Fruit fly (Drosophila melanogaster) S2 (cell line): ENCODE results near the gene Bx42.
A peak's percentile ranks its signal among the peaks of the same experiment; 100 is the strongest.
"Not testable (repeated sequence)": the region's sequence is repeated elsewhere in the genome, so short reads cannot be mapped to it uniquely, and the experiment has no call there.

Experiments
- CG8478 ChIP-seq: fragments of >200 bp; optimal IDR thresholded peaks from 2 replicates; lab custom pipeline; 2018
- CTCF ChIP-seq, 2 experiments: fragments of >200 bp; optimal IDR thresholded peaks; 2 replicates each; lab custom pipeline; 2018

Bx42 gene

dm6 chrX:9106775-9107283 is 425 bp upstream of the Bx42 start, which contains the start of gene Arfrp1:
Gene Arfrp1, plus strand, starts transcription at chrX:9107069.
- TF ChIP-seq CG8478 (lab: Kevin White, UChicago) (no peak), CTCF (optimal IDR thresholded peaks at IDR 0.05; lab: Kevin White, UChicago) (no peak)

DNA sequence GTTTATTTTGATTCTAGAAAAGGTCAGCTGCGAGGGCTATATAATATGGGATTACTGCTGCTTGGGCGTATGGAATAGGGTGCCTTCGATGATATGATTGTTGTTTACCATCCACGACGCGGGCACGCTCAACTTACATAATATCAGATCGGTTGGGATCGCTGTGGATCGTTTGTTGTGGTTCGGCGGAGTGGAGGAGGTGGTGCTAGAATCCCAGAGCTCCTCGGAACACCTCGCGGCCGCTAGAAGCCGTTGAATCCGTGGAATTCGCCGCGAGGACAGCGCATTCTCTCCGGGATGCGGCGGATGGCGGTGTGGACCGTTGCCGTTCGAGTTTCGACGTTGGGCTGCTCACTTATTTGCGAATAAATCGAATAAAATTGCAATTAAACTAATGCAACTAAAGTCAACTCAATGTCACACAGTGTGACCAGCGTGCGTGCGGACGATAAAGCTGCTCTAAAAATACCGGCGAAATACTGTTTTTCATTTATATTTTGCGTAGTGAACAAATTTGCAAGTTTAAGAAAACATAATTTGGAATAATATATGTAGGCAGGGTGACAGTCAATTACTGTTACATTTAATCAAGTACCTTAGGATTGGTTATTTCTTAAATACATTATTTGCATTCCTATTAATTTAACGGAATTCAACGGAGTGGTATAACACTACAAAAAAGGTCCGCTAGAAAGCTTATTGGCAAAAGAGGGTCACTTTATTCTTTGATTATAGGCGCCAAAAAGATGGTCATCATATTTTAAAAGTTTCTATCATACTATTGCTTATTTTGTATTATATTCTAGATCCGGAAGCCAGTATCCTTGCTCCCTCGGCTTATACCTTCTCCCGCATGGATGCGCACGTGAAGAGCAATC is 2.9 kb downstream of the Bx42 start, which contains the start of gene CG7766:
TSS of gene CG7766 (minus strand) at position 432 of the 878 bp plus-strand sequence.
- TF ChIP-seq CTCF (optimal IDR thresholded peaks at IDR 0.05; lab: Kevin White, UChicago) (no peak), CG8478 (lab: Kevin White, UChicago) (no peak)

- no peak for TF ChIP-seq CG8478 (lab: Kevin White, UChicago)
Observed at dm6 chrX:9102125-9102524, 4.3 kb downstream of the Bx42 start.

- TF ChIP-seq CTCF (optimal IDR thresholded peaks at IDR 0.05; lab: Kevin White, UChicago) (no peak), CG8478 (lab: Kevin White, UChicago) (no peak)
Observed at dm6 chrX:9093912-9094311, 12.5 kb downstream of the Bx42 start.

DNA sequence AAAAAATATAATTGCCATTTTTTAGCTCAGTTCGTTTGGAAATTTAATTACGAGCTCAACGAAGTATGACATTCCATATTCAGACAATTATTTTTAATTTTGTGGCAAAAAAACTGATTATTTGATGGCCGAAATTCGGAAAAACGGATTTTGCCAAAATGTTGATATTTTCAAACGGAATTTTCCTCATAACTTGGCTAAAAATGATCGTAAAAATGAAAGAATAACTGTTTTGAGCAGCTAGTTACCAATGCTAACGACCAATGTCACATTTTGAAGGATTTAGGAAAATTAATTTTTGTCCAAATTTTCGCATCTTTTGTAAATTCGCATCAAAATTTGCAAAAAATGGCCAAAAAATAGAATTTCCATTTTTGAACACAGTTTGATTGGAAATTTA is 13.3 kb downstream of the Bx42 start:
- TF ChIP-seq CG8478 (lab: Kevin White, UChicago) = no peak
- TF ChIP-seq CTCF (optimal IDR thresholded peaks at IDR 0.05; lab: Kevin White, UChicago) = no peak

DNA sequence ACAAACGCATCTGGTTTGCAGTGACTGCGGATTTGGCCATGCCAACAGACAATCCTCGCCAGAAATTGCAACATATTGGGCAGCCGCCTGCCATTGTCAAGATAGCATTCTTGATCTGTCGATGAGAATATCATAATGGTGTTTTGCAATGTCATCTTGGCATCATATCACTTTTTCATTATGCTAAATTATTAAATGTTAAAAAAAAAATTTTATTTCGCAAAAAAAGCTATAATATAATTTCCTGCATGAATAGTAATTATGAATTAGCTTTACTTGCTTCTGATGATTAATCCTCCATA is 16.4 kb downstream of the Bx42 start:
- TF ChIP-seq CG8478 (lab: Kevin White, UChicago) = no peak
- TF ChIP-seq CTCF (optimal IDR thresholded peaks at IDR 0.05; lab: Kevin White, UChicago) = no peak

DNA sequence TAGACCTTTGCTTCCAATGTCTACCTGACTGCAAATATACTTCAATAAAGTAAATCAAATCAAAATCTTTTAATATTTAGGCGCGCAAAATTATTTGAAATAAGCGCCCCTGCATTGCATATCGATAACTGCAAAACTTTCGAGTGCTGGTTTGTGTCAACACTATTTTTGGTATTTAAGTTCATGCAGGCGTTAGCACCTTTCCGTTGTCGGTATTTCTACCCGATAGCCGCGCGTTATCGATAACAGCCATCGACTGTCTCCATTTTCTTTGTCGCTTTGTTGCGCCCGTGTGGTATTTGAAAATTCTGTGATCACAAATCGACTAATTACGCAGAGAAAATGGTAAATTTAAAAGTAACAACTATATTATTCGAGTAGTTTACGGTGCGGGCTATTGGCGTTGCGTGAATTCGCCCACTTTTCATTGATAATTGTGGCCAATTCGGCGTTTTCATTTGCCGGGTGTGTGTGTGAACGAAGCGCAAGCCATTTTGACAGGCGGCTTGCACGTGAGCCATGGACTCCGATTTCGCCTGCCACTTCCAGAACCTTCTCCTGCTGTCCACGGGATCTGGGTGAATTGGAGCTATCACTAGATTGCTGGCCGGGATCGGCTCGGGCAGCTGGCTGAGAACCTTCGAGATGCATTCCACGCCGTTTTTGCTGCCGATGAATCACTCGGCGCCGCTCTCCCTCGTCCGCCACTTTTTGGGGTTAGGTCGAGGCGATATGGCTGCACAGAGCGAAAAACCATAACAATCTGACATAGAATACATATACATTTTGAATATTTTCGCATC is 16.9 kb downstream of the Bx42 start, which contains the start of gene CCT2:
TSS of gene CCT2 (plus strand) at position 260 of the 803 bp plus-strand sequence.
- TF ChIP-seq CG8478 (lab: Kevin White, UChicago) (no peak), CTCF (optimal IDR thresholded peaks at IDR 0.05; lab: Kevin White, UChicago) (peak in 1 of 2 experiments; percentile 25)

- TF ChIP-seq CTCF (optimal IDR thresholded peaks at IDR 0.05; lab: Kevin White, UChicago); CG8478 (lab: Kevin White, UChicago): not testable (repeated sequence)
Observed at dm6 chrX:9087920-9088417, 18.4 kb downstream of the Bx42 start, which contains the start of gene CG6999. Gene CG6999, plus strand, starts transcription at chrX:9088367.

DNA sequence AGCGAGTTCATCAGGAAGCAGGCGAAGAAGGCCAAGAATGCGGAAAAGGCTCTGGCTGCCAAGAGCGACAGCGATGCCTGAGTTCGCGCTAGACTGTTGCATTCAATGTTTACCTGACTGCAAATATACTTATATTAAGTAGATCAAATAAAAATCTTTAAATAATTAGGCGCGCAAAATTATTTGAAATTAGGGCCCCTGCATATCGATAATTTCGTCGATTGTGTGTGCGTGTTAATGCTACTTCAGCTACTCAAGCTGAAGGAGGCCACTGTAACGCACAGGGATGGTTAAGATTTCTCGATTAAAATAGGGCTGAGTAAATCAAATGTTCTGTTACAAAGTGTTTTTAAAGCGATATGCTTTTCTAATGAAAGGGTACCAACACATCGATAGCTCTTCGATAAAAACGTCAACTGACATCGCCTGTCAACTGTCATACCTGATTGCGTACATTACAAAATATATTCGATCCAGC is 19.7 kb downstream of the Bx42 start, which contains the start of gene CG32706:
TSS of gene CG32706 (plus strand) at position 428 of the 478 bp plus-strand sequence.
- not testable (repeated sequence) for TF ChIP-seq CG8478 (lab: Kevin White, UChicago); CTCF (optimal IDR thresholded peaks at IDR 0.05; lab: Kevin White, UChicago)

- TF ChIP-seq CG8478 (lab: Kevin White, UChicago) = no peak
- no peak for TF ChIP-seq CTCF (optimal IDR thresholded peaks at IDR 0.05; lab: Kevin White, UChicago)
Observed at dm6 chrX:9085726-9086125, 20.7 kb downstream of the Bx42 start, which contains the start of gene CG32708. Gene CG32708, plus strand, starts transcription at chrX:9085932.

dm6 chrX:9082600-9082999 is 23.8 kb downstream of the Bx42 start, which contains the start of gene APC4:
Gene APC4, plus strand, starts transcription at chrX:9082931.
- no peak for TF ChIP-seq CG8478 (lab: Kevin White, UChicago)

DNA sequence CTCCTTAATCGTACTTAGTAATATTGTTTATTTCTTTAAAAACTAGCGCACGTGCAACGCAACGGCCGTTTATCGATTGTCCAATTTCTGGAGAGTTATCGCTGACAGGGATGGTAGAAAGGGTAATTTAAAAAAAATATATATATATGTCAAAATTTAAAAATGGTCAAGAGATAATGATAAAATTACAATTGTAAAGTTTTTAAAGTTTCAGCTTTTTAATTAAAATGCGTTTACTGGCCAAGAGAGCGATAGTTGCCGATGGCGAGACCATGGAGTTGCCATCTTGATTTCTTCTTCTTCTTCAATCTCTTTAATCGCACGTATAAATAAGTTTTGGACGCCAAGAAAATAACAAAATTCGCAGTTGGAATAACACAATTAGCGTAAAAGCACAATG is 25.4 kb downstream of the Bx42 start, which contains the start of the genes CG7246 and HP1b:
TSS of gene CG7246 (minus strand) at position 96 of the 400 bp plus-strand sequence.
TSS of gene HP1b (plus strand) at position 102 of the 400 bp plus-strand sequence.
- TF ChIP-seq CTCF (optimal IDR thresholded peaks at IDR 0.05; lab: Kevin White, UChicago) (no peak), CG8478 (lab: Kevin White, UChicago) (no peak)

dm6 chrX:9078263-9078662 is 28.1 kb downstream of the Bx42 start, which contains the start of gene CG44325:
Gene CG44325, minus strand, starts transcription at chrX:9078499.
- no peak for TF ChIP-seq CG8478 (lab: Kevin White, UChicago)
- TF ChIP-seq CTCF (optimal IDR thresholded peaks at IDR 0.05; lab: Kevin White, UChicago) = no peak

- TF ChIP-seq CTCF (optimal IDR thresholded peaks at IDR 0.05; lab: Kevin White, UChicago) (no peak), CG8478 (lab: Kevin White, UChicago) (no peak)
Observed at dm6 chrX:9077558-9077957, 28.8 kb downstream of the Bx42 start.
